Worm (Caenorhabditis elegans) whole organism, late embryonic: ENCODE results near the gene mpk-1.

ENCODE experiments used
- C08G9.2 ChIP-seq: sonication (generic microtip); optimal IDR thresholded peaks from 2 replicates; lab custom pipeline; 2016; ENCODE audit warnings: mild to moderate bottlenecking, missing genetic modification characterization, moderate library complexity, missing compliant biosample characterization
- F13H6.1 ChIP-seq: sonication (generic microtip); optimal IDR thresholded peaks from 2 replicates; lab custom pipeline; 2016; ENCODE audit warnings: missing genetic modification characterization, missing compliant biosample characterization
- K02D7.2 ChIP-seq: sonication (generic microtip); optimal IDR thresholded peaks from 2 replicates; lab custom pipeline; 2017; ENCODE audit warnings: mild to moderate bottlenecking, missing genetic modification characterization, missing compliant biosample characterization
- K09A11.1 ChIP-seq: sonication (generic microtip); optimal IDR thresholded peaks from 2 replicates; lab custom pipeline; 2017; ENCODE audit warnings: antibody characterized with exemption, mild to moderate bottlenecking, missing genetic modification characterization, missing compliant biosample characterization; ENCODE audit not compliant: insufficient read depth
- Y22D7AL.16 ChIP-seq: sonication (generic microtip); optimal IDR thresholded peaks from 2 replicates; lab custom pipeline; 2016; ENCODE audit warnings: missing genetic modification characterization, missing compliant biosample characterization
- ahr-1 ChIP-seq: sonication (generic microtip); optimal IDR thresholded peaks from 2 replicates; lab custom pipeline; 2016; ENCODE audit warnings: missing genetic modification characterization, missing compliant biosample characterization
- ceh-14 ChIP-seq: sonication (generic microtip); optimal IDR thresholded peaks from 2 replicates; lab custom pipeline; 2016; ENCODE audit warnings: missing genotype, missing genetic modification characterization, missing compliant biosample characterization
- ceh-18 ChIP-seq: sonication (generic microtip); optimal IDR thresholded peaks from 2 replicates; lab custom pipeline; 2016; ENCODE audit warnings: missing genetic modification characterization, missing compliant biosample characterization
- ceh-19 ChIP-seq: fragments of 200-800 bp; sonication (Bioruptor generic); optimal IDR thresholded peaks from 2 replicates; lab custom pipeline; 2018; ENCODE audit warnings: mild to moderate bottlenecking, missing genetic modification characterization, missing compliant biosample characterization
- ceh-2 ChIP-seq: sonication (generic microtip); optimal IDR thresholded peaks from 2 replicates; lab custom pipeline; 2016; ENCODE audit warnings: missing genotype, missing genetic modification characterization, missing compliant biosample characterization
- ceh-22 ChIP-seq: sonication (generic microtip); optimal IDR thresholded peaks from 2 replicates; lab custom pipeline; 2017; ENCODE audit warnings: missing biosample characterization, missing genetic modification characterization
- ceh-34 ChIP-seq: sonication (generic microtip); optimal IDR thresholded peaks from 2 replicates; lab custom pipeline; 2016; ENCODE audit warnings: mild to moderate bottlenecking, missing genetic modification characterization, missing compliant biosample characterization
- ceh-45 ChIP-seq: fragments of 200-800 bp; sonication (Bioruptor generic); IDR thresholded peaks from 2 replicates; pipeline ENCODE4 v1.3.6; 2022; ENCODE audit warnings: missing genetic modification reagents, missing genetic modification characterization, missing compliant biosample characterization
- ceh-9 ChIP-seq: sonication (generic microtip); optimal IDR thresholded peaks from 2 replicates; lab custom pipeline; 2016; ENCODE audit warnings: mild to moderate bottlenecking, missing genetic modification characterization, inconsistent platforms, missing compliant biosample characterization
- dmd-4 ChIP-seq: sonication (generic microtip); optimal IDR thresholded peaks from 2 replicates; lab custom pipeline; 2016; ENCODE audit warnings: borderline replicate concordance, missing genetic modification characterization, missing compliant biosample characterization
- ets-4 ChIP-seq: sonication (generic microtip); optimal IDR thresholded peaks from 2 replicates; lab custom pipeline; 2016; ENCODE audit warnings: missing genetic modification characterization, missing compliant biosample characterization
- eyg-1 ChIP-seq: sonication (generic microtip); optimal IDR thresholded peaks from 2 replicates; lab custom pipeline; 2016; ENCODE audit warnings: missing genotype, missing genetic modification characterization, missing compliant biosample characterization
- fkh-6 ChIP-seq: sonication (generic microtip); optimal IDR thresholded peaks from 2 replicates; lab custom pipeline; 2016; ENCODE audit warnings: missing genetic modification characterization, missing compliant biosample characterization
- gmeb-2 ChIP-seq: sonication (generic microtip); optimal IDR thresholded peaks from 2 replicates; lab custom pipeline; 2016; ENCODE audit warnings: missing genetic modification characterization, inconsistent platforms, missing compliant biosample characterization
- hlh-15 ChIP-seq: sonication (generic microtip); optimal IDR thresholded peaks from 2 replicates; lab custom pipeline; 2016; ENCODE audit warnings: missing genetic modification characterization, missing compliant biosample characterization
- hlh-30 ChIP-seq: sonication (generic microtip); optimal IDR thresholded peaks from 2 replicates; lab custom pipeline; 2017; ENCODE audit warnings: antibody characterized with exemption, missing genetic modification characterization, missing compliant biosample characterization; ENCODE audit not compliant: insufficient read depth
- hlh-6 ChIP-seq: sonication (generic microtip); optimal IDR thresholded peaks from 2 replicates; lab custom pipeline; 2016; ENCODE audit warnings: missing genotype, missing genetic modification characterization, missing compliant biosample characterization
- hlh-8 ChIP-seq: sonication (generic microtip); optimal IDR thresholded peaks from 2 replicates; lab custom pipeline; 2016; ENCODE audit warnings: missing genotype, missing genetic modification characterization, missing compliant biosample characterization
- lin-11 ChIP-seq: fragments of 200-800 bp; sonication (Bioruptor generic); optimal IDR thresholded peaks from 2 replicates; lab custom pipeline; 2018; ENCODE audit warnings: mild to moderate bottlenecking, missing genetic modification characterization, missing compliant biosample characterization
- nhr-11 ChIP-seq: fragments of 150-350 bp; optimal IDR thresholded peaks from 2 replicates; lab custom pipeline; 2014; ENCODE audit warnings: missing biosample characterization, missing genetic modification characterization
- nhr-232 ChIP-seq: sonication (generic microtip); optimal IDR thresholded peaks from 2 replicates; lab custom pipeline; 2016; ENCODE audit warnings: missing genetic modification characterization, missing compliant biosample characterization
- npax-4 ChIP-seq: sonication (generic microtip); optimal IDR thresholded peaks from 2 replicates; lab custom pipeline; 2016; ENCODE audit warnings: missing genetic modification characterization, missing compliant biosample characterization
- pax-1 ChIP-seq: fragments of 150-350 bp; optimal IDR thresholded peaks from 2 replicates; lab custom pipeline; 2014; ENCODE audit warnings: missing biosample characterization, missing genetic modification characterization
- pha-2 ChIP-seq: sonication (generic microtip); optimal IDR thresholded peaks from 2 replicates; lab custom pipeline; 2017; ENCODE audit warnings: mild to moderate bottlenecking, missing genetic modification characterization, missing compliant biosample characterization
- pha-4 ChIP-seq: fragments of 150-350 bp; optimal IDR thresholded peaks from 2 replicates; lab custom pipeline; 2018; ENCODE audit warnings: missing biosample characterization, missing genetic modification reagents, missing genetic modification characterization
- sox-4 ChIP-seq: sonication (generic microtip); optimal IDR thresholded peaks from 2 replicates; lab custom pipeline; 2017; ENCODE audit warnings: mild to moderate bottlenecking, missing genetic modification characterization, inconsistent platforms, missing compliant biosample characterization
- syd-9 ChIP-seq: sonication (generic microtip); optimal IDR thresholded peaks from 2 replicates; lab custom pipeline; 2016; ENCODE audit warnings: mild to moderate bottlenecking, missing genetic modification characterization, moderate library complexity, missing compliant biosample characterization
- tbx-2 ChIP-seq: sonication (generic microtip); optimal IDR thresholded peaks from 2 replicates; lab custom pipeline; 2016; ENCODE audit warnings: missing genetic modification characterization, missing compliant biosample characterization
- unc-3 ChIP-seq, 2 experiments: fragments of 200-800 bp in 1 of 2; sonication (Bioruptor generic) in 1 of 2; sonication (generic microtip) in 1 of 2; conservative IDR thresholded peaks in 1 of 2; optimal IDR thresholded peaks in 1 of 2; 2 replicates each; pipeline versions ENCODE4 v1.3.6 to Lab custom; 2016 to 2022; ENCODE audit warnings: missing compliant biosample characterization in 2 of 2, missing genetic modification characterization in 2 of 2, missing genetic modification reagents in 1 of 2
- unc-55 ChIP-seq: sonication (generic microtip); optimal IDR thresholded peaks from 2 replicates; lab custom pipeline; 2017; ENCODE audit warnings: missing biosample characterization, missing genetic modification reagents, missing genetic modification characterization
- unc-86 ChIP-seq: sonication (generic microtip); optimal IDR thresholded peaks from 2 replicates; lab custom pipeline; 2016; ENCODE audit warnings: missing genetic modification characterization, missing compliant biosample characterization
- zip-5 ChIP-seq: sonication (generic microtip); optimal IDR thresholded peaks from 2 replicates; lab custom pipeline; 2016; ENCODE audit warnings: missing genetic modification characterization, missing compliant biosample characterization
- ztf-16 ChIP-seq: sonication (generic microtip); optimal IDR thresholded peaks from 2 replicates; lab custom pipeline; 2017; ENCODE audit warnings: missing genetic modification characterization, missing compliant biosample characterization

Gene mpk-1

DNA sequence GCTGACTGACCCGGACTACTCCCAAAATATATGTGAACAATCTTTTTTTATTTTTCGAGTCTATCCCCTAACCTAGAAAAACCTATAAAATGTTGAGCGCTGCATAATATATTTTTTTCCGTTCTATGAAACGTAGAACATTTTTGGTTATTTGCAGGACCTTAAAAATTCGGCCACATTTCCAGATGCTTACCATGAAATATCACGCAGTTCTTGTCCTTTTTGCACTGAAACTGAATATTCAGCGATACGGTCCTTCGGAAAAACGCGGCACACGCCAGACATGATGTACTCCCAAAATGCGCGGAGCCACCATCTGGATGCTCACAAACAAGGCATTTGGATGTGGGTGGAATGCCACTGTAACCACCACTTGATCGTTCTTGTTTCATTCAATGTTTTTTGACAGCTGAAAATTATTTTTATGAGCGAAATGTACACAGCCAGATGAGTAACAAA lies 4.9 kb upstream of the mpk-1 start, which contains the start of gene nhr-20:
TSS of gene nhr-20 (minus strand) at position 409 of the 459 bp plus-strand sequence.
- no peak for TF ChIP-seq unc-86 (tag; lab: Kevin White, UChicago)
- no peak for TF ChIP-seq C08G9.2 (tag; lab: Kevin White, UChicago)
- no peak for TF ChIP-seq ceh-2 (tag; lab: Kevin White, UChicago)
- TF ChIP-seq gmeb-2 (tag; lab: Kevin White, UChicago) = no peak
- TF ChIP-seq eyg-1 (tag; lab: Kevin White, UChicago) = no peak
- TF ChIP-seq ceh-18 = no peak
- TF ChIP-seq K09A11.1 (tag; lab: Kevin White, UChicago) = no peak
- TF ChIP-seq ztf-16 (tag; lab: Kevin White, UChicago) = no peak
- TF ChIP-seq zip-5 (tag; lab: Kevin White, UChicago) = no peak
- no peak for TF ChIP-seq unc-3 (GFP tag; conservative IDR thresholded peaks at IDR 0.05; lab: Robert Waterston, UW)
- TF ChIP-seq unc-3 (tag; optimal IDR thresholded peaks at IDR 0.05; lab: Kevin White, UChicago) = no peak
- no peak for TF ChIP-seq ets-4 (tag; lab: Kevin White, UChicago)

DNA sequence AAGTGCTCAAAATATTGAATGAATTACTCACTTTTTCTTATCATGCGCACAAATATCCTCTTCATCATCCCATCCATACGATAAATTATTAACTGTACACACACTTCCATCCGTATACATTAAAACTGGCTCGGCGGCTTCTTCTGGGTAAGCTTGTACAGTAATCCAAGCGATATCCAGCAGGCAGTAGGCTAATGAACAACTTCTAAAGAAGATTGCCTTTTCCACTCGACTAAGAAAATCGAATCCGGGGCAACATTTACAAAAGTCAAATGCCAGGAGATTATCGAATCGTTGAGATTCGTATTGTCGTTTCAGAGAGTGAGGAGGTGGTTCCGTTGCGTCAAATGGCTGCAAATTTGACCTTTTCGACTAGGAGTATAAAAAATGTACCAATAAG lies 3.5 kb upstream of the mpk-1 start:
- TF ChIP-seq K09A11.1 (tag; lab: Kevin White, UChicago) (no peak), pha-2 (tag; lab: Kevin White, UChicago) (no peak), unc-86 (tag; lab: Kevin White, UChicago) (no peak), pax-1 (tag; lab: Kevin White, UChicago) (no peak), ahr-1 (no peak), ceh-18 (no peak), K02D7.2 (tag; lab: Kevin White, UChicago) (no peak), tbx-2 (no peak), ceh-45 (GFP tag; lab: Robert Waterston, UW) (no peak), Y22D7AL.16 (no peak), lin-11 (tag; lab: Kevin White, UChicago) (no peak), unc-55 (GFP tag; lab: Kevin White, UChicago) (no peak), ceh-22 (tag; lab: Kevin White, UChicago) (no peak), hlh-30 (tag; lab: Kevin White, UChicago) (no peak), dmd-4 (tag; lab: Kevin White, UChicago) (no peak), fkh-6 (tag; lab: Kevin White, UChicago) (no peak), F13H6.1 (tag; lab: Kevin White, UChicago) (no peak)

DNA sequence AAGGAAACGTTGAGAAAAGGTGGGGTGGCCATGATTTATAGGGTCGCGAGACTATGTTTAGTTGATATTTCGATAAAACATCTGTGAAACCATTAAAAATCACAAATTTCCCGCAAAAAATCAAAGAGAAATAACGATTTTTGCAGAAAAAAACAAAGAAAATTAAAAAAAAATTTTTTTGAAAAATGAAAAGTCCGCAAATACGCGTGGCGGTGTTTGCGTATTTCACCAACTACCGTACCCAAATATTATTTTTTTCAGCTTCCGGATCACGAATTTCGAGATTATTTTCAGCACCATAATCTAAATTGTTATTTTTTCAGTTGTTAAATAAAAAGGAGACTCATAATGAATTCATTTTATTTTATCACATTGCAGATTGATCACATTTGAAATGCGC lies 2.2 kb upstream of the mpk-1 start:
- TF ChIP-seq ceh-14 (tag; lab: Kevin White, UChicago) (no peak), nhr-11 (no peak), ztf-16 (tag; lab: Kevin White, UChicago) (no peak), K09A11.1 (tag; lab: Kevin White, UChicago) (no peak), fkh-6 (tag; lab: Kevin White, UChicago) (no peak), ceh-2 (tag; lab: Kevin White, UChicago) (no peak), ceh-9 (tag; lab: Kevin White, UChicago) (no peak), npax-4 (tag; lab: Kevin White, UChicago) (no peak), ceh-45 (GFP tag; lab: Robert Waterston, UW) (no peak), pha-4 (no peak), syd-9 (no peak), hlh-6 (tag; lab: Kevin White, UChicago) (no peak), nhr-232 (tag; lab: Kevin White, UChicago) (no peak)

DNA sequence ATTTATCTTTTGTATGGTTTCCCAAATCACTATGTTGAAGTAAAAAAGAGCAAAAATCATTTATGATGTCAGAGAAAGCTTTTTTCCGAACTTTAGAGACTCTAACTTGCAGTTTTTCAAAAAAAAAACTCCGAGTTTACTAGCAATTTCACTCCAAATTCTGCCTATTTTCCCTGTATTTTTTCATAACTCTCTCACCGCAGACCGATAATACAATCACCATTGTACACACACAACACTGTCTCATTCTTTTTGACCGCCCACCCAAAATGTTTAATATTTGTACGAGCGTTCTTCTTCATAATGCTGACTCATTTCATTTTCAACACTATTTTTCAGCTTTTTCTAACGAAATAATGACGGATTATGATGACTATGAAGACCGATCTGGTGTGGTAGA lies 933 bp upstream of the mpk-1 start, which contains the start of gene F43C1.5:
TSS of gene F43C1.5 (plus strand) at position 301 of the 400 bp plus-strand sequence.
- TF ChIP-seq hlh-8 (tag; lab: Kevin White, UChicago) = no peak
- no peak for TF ChIP-seq ceh-19 (GFP tag; lab: Kevin White, UChicago)
- TF ChIP-seq zip-5 (tag; lab: Kevin White, UChicago) = no peak
- no peak for TF ChIP-seq sox-4 (tag; lab: Kevin White, UChicago)
- TF ChIP-seq ztf-16 (tag; lab: Kevin White, UChicago) = no peak
- TF ChIP-seq hlh-6 (tag; lab: Kevin White, UChicago) = no peak
- no peak for TF ChIP-seq ceh-2 (tag; lab: Kevin White, UChicago)
- no peak for TF ChIP-seq ceh-34
- TF ChIP-seq hlh-15 = no peak
- TF ChIP-seq nhr-11 = no peak
